Worm (Caenorhabditis elegans): Measurements from ENCODE around the gene C36C9.11.
A peak's percentile ranks its signal among the peaks of the same experiment; 100 is the strongest.
"Not testable (repeated sequence)": the region's sequence is repeated elsewhere in the genome, so short reads cannot be mapped to it uniquely, and the experiment has no call there.

Gene C36C9.11

ce11 chrX:1689996-1690395, 2.8 kb downstream of the C36C9.11 start, which contains the start of gene C36C9.12:
Gene C36C9.12, minus strand, starts transcription at chrX:1690096.
- not testable (repeated sequence) for TF ChIP-seq ztf-16, madf-2, che-1 (tag; optimal IDR thresholded peaks at IDR 0.05)

- TF ChIP-seq nfya-1 (tag; optimal IDR thresholded peaks at IDR 0.05); ets-4 (tag; optimal IDR thresholded peaks at IDR 0.05); pag-3 (tag; optimal IDR thresholded peaks at IDR 0.05; ENCODE audit: borderline replicate concordance): not testable (repeated sequence)
These were observed 3.7 kb downstream of the C36C9.11 start, which contains the start of gene C36C9.6 for ce11 chrX:1690894-1691293. Gene C36C9.6, minus strand, starts transcription at chrX:1690994.

ce11 chrX:1696879-1697278, 9.7 kb downstream of the C36C9.11 start, which contains the start of gene C36C9.4:
Gene C36C9.4, minus strand, starts transcription at chrX:1696979.
- not testable (repeated sequence) for TF ChIP-seq sox-2 (GFP tag; IDR thresholded peaks at IDR 0.05); nhr-232 (tag; optimal IDR thresholded peaks at IDR 0.05); lin-11 (tag; optimal IDR thresholded peaks at IDR 0.05)

ce11 chrX:1698476-1698875, 11.3 kb downstream of the C36C9.11 start:
- TF ChIP-seq ref-2 (tag; optimal IDR thresholded peaks at IDR 0.05) (no peak), npax-4 (tag; optimal IDR thresholded peaks at IDR 0.05) (no peak), zip-5 (tag; optimal IDR thresholded peaks at IDR 0.05) (no peak), nfya-1 (tag; optimal IDR thresholded peaks at IDR 0.05) (no peak), unc-86 (tag; optimal IDR thresholded peaks at IDR 0.05) (no peak), unc-3 (GFP tag; conservative IDR thresholded peaks at IDR 0.05) (no peak), unc-3 (tag; optimal IDR thresholded peaks at IDR 0.05) (no peak)

ce11 chrX:1703049-1703448, 15.9 kb downstream of the C36C9.11 start:
- TF ChIP-seq elt-4 (tag; optimal IDR thresholded peaks at IDR 0.05): peak; percentile 60
- TF ChIP-seq unc-3 (GFP tag; conservative IDR thresholded peaks at IDR 0.05): no peak
- TF ChIP-seq unc-3 (tag; optimal IDR thresholded peaks at IDR 0.05): no peak

ce11 chrX:1703840-1704239, 16.7 kb downstream of the C36C9.11 start, which contains the start of gene C36C9.5:
Gene C36C9.5, minus strand, starts transcription at chrX:1703940.
- no peak for TF ChIP-seq eyg-1 (tag; optimal IDR thresholded peaks at IDR 0.05)
- TF ChIP-seq ceh-24 (tag; optimal IDR thresholded peaks at IDR 0.05): no peak
- TF ChIP-seq ceh-6 (GFP tag; optimal IDR thresholded peaks at IDR 0.05): no peak
- no peak for TF ChIP-seq ama-1 (optimal IDR thresholded peaks at IDR 0.05)
- TF ChIP-seq ceh-2 (tag; optimal IDR thresholded peaks at IDR 0.05): no peak
- TF ChIP-seq unc-55 (GFP tag; optimal IDR thresholded peaks at IDR 0.05): no peak
- TF ChIP-seq unc-3 (GFP tag; conservative IDR thresholded peaks at IDR 0.05): no peak
- no peak for TF ChIP-seq unc-3 (tag; optimal IDR thresholded peaks at IDR 0.05)
- TF ChIP-seq C38D4.7 (GFP tag; optimal IDR thresholded peaks at IDR 0.05): no peak
- no peak for TF ChIP-seq pha-4 (tag; optimal IDR thresholded peaks at IDR 0.05)
- TF ChIP-seq nhr-232 (tag; optimal IDR thresholded peaks at IDR 0.05): no peak
- TF ChIP-seq pat-9 (tag; optimal IDR thresholded peaks at IDR 0.05): no peak
- TF ChIP-seq ref-2 (tag; optimal IDR thresholded peaks at IDR 0.05): no peak
- no peak for TF ChIP-seq che-1 (tag; optimal IDR thresholded peaks at IDR 0.05)
- no peak for TF ChIP-seq unc-86 (tag; optimal IDR thresholded peaks at IDR 0.05)
- no peak for TF ChIP-seq fkh-6 (tag; optimal IDR thresholded peaks at IDR 0.05)
- TF ChIP-seq npax-4 (tag; optimal IDR thresholded peaks at IDR 0.05): no peak
- no peak for TF ChIP-seq nhr-11 (tag; optimal IDR thresholded peaks at IDR 0.05)

ce11 chrX:1706538-1706937, 19.4 kb downstream of the C36C9.11 start, which contains the start of gene F07G6.5:
Gene F07G6.5, minus strand, starts transcription at chrX:1706638.
- TF ChIP-seq eyg-1 (tag; optimal IDR thresholded peaks at IDR 0.05) (no peak), pha-4 (tag; optimal IDR thresholded peaks at IDR 0.05) (no peak), hlh-15 (tag; optimal IDR thresholded peaks at IDR 0.05) (no peak), pag-3 (tag; optimal IDR thresholded peaks at IDR 0.05; ENCODE audit: borderline replicate concordance) (no peak), C38D4.7 (GFP tag; optimal IDR thresholded peaks at IDR 0.05) (no peak), ceh-24 (tag; optimal IDR thresholded peaks at IDR 0.05) (no peak), ceh-45 (GFP tag; IDR thresholded peaks at IDR 0.05) (no peak)

All from whole organism, late embryonic.